Worm (Caenorhabditis elegans) whole organism, midembryonic: Measurements from ENCODE around the gene Y73B6BL.270.
A peak's percentile ranks its signal among the peaks of the same experiment; 100 is the strongest.
"Not testable (repeated sequence)": the region's sequence is repeated elsewhere in the genome, so short reads cannot be mapped to it uniquely, and the experiment has no call there.

Source experiments
- T22C8.4 ChIP-seq: fragments of 200-800 bp; sonication (Bioruptor generic); IDR thresholded peaks from 2 replicates; pipeline ENCODE4 v1.3.6; 2022; ENCODE audit warnings: missing genetic modification characterization, missing compliant biosample characterization
- cog-1 ChIP-seq: sonication (generic microtip); optimal IDR thresholded peaks from 2 replicates; lab custom pipeline; 2016; ENCODE audit warnings: missing genetic modification characterization, missing compliant biosample characterization
- flt-1 ChIP-seq: fragments of 200-800 bp; sonication (Bioruptor generic); IDR thresholded peaks from 2 replicates; pipeline ENCODE4 v1.3.6; 2022; ENCODE audit warnings: missing genetic modification characterization, missing compliant biosample characterization
- klf-2 ChIP-seq: fragments of 200-800 bp; sonication (Bioruptor generic); conservative IDR thresholded peaks from 2 replicates; pipeline ENCODE4 v1.3.6; 2022; ENCODE audit warnings: missing genetic modification reagents, missing genetic modification characterization, missing compliant biosample characterization
- med-1 ChIP-seq: sonication (generic microtip); optimal IDR thresholded peaks from 2 replicates; lab custom pipeline; 2017; ENCODE audit warnings: missing genetic modification characterization, mild to moderate bottlenecking, missing compliant biosample characterization, antibody characterized with exemption, missing genetic modification reagents; ENCODE audit not compliant: insufficient read depth
- ref-1 ChIP-seq: fragments of 200-800 bp; sonication (Bioruptor generic); conservative IDR thresholded peaks from 2 replicates; pipeline ENCODE4 v1.3.6; 2022; ENCODE audit warnings: missing genetic modification reagents, missing genetic modification characterization, missing compliant biosample characterization
- tab-1 ChIP-seq: fragments of 200-800 bp; sonication (Bioruptor generic); IDR thresholded peaks from 2 replicates; pipeline ENCODE4 v1.3.6; 2022; ENCODE audit warnings: missing genetic modification characterization, missing compliant biosample characterization
- ztf-23 ChIP-seq: fragments of 200-800 bp; sonication (Bioruptor generic); IDR thresholded peaks from 2 replicates; pipeline ENCODE4 v1.3.6; 2022; ENCODE audit warnings: missing genetic modification reagents, missing genetic modification characterization, missing compliant biosample characterization
- ztf-29 ChIP-seq: fragments of 200-800 bp; sonication (Bioruptor generic); IDR thresholded peaks from 2 replicates; pipeline ENCODE4 v1.3.6; 2022; ENCODE audit warnings: missing genetic modification reagents, missing genetic modification characterization, missing compliant biosample characterization

Gene Y73B6BL.270

ce11 chrIV:6333915-6334314, 31.2 kb upstream of the Y73B6BL.270 start, which contains the start of gene blos-2:
blos-2 (plus strand) TSS chrIV:6334215.
- no peak for TF ChIP-seq ztf-29
- no peak for TF ChIP-seq tab-1
- TF ChIP-seq T22C8.4 (GFP tag; lab: Robert Waterston, UW) = no peak
- no peak for TF ChIP-seq med-1 (GFP tag; lab: Kevin White, UChicago)
- TF ChIP-seq ztf-23 (GFP tag; lab: Robert Waterston, UW) = no peak
- no peak for TF ChIP-seq cog-1
- TF ChIP-seq flt-1 (GFP tag; lab: Robert Waterston, UW) = no peak

- 0 out of 2 replicates have a peak, but pooled peaks have one; percentile 40 for TF ChIP-seq flt-1 (GFP tag; lab: Robert Waterston, UW)
- TF ChIP-seq T22C8.4 (GFP tag; lab: Robert Waterston, UW) = no peak
Measured at ce11 chrIV:6335908-6336307, 29.2 kb upstream of the Y73B6BL.270 start, which contains the start of gene mif-4. mif-4 (minus strand) TSS chrIV:6335994.

ce11 chrIV:6336748-6337147, 28.4 kb upstream of the Y73B6BL.270 start:
- no peak; the same call in 1 of the 2 replicates for TF ChIP-seq ztf-23 (GFP tag; lab: Robert Waterston, UW)
- TF ChIP-seq med-1 (GFP tag; lab: Kevin White, UChicago) = no peak
- TF ChIP-seq flt-1 (GFP tag; lab: Robert Waterston, UW) = 0 out of 2 replicates have a peak, but pooled peaks have one; percentile 50
- TF ChIP-seq ztf-29 = no peak
- TF ChIP-seq tab-1 = no peak
- peak; percentile 44 for TF ChIP-seq cog-1
- TF ChIP-seq klf-2 = no peak

ce11 chrIV:6337353-6337752, 27.8 kb upstream of the Y73B6BL.270 start, which contains the start of gene ipla-6:
ipla-6 (plus strand) TSS chrIV:6337653.
- TF ChIP-seq ref-1 (GFP tag; lab: Robert Waterston, UW) (no peak), cog-1 (no peak), ztf-29 (no peak), klf-2 (no peak), T22C8.4 (GFP tag; lab: Robert Waterston, UW) (no peak), med-1 (GFP tag; lab: Kevin White, UChicago) (no peak), flt-1 (GFP tag; lab: Robert Waterston, UW) (no peak), tab-1 (no peak), ztf-23 (GFP tag; lab: Robert Waterston, UW) (no peak)

- TF ChIP-seq cog-1 (no peak), tab-1 (no peak), T22C8.4 (GFP tag; lab: Robert Waterston, UW) (no peak), ref-1 (GFP tag; lab: Robert Waterston, UW) (no peak), ztf-23 (GFP tag; lab: Robert Waterston, UW) (no peak), klf-2 (no peak), flt-1 (GFP tag; lab: Robert Waterston, UW) (no peak), med-1 (GFP tag; lab: Kevin White, UChicago) (no peak), ztf-29 (no peak)
Measured at ce11 chrIV:6342431-6342830, 22.7 kb upstream of the Y73B6BL.270 start, which contains the start of gene Y73B6BL.288. Y73B6BL.288 (minus strand) TSS chrIV:6342531.

ce11 chrIV:6342876-6343275, 22.3 kb upstream of the Y73B6BL.270 start, which contains the start of gene Y73B6BL.14:
Y73B6BL.14 (minus strand) TSS chrIV:6342976.
- TF ChIP-seq flt-1 (GFP tag; lab: Robert Waterston, UW) (no peak), cog-1 (no peak), klf-2 (no peak)

ce11 chrIV:6347213-6347612, 17.9 kb upstream of the Y73B6BL.270 start, which contains the start of gene Y73B6BL.289:
Y73B6BL.289 (plus strand) TSS chrIV:6347513.
- not testable (repeated sequence) for TF ChIP-seq flt-1 (GFP tag; lab: Robert Waterston, UW); tab-1; klf-2

ce11 chrIV:6361668-6362067, 3.5 kb upstream of the Y73B6BL.270 start, which contains the start of gene Y73B6BL.47:
Y73B6BL.47 (plus strand) TSS chrIV:6361968.
- no peak for TF ChIP-seq ref-1 (GFP tag; lab: Robert Waterston, UW)
- no peak for TF ChIP-seq T22C8.4 (GFP tag; lab: Robert Waterston, UW)
- no peak for TF ChIP-seq flt-1 (GFP tag; lab: Robert Waterston, UW)
- TF ChIP-seq cog-1 = no peak
- TF ChIP-seq med-1 (GFP tag; lab: Kevin White, UChicago) = no peak
- TF ChIP-seq ztf-29 = no peak
- no peak for TF ChIP-seq klf-2
- no peak for TF ChIP-seq ztf-23 (GFP tag; lab: Robert Waterston, UW)
- no peak for TF ChIP-seq tab-1

- TF ChIP-seq flt-1 (GFP tag; lab: Robert Waterston, UW) (0 out of 2 replicates have a peak, but pooled peaks have one; percentile 20), ztf-29 (no peak), cog-1 (no peak)
Measured at ce11 chrIV:6363604-6364003, 1.5 kb upstream of the Y73B6BL.270 start.

- TF ChIP-seq T22C8.4 (GFP tag; lab: Robert Waterston, UW) (no peak), tab-1 (no peak), flt-1 (GFP tag; lab: Robert Waterston, UW) (no peak), med-1 (GFP tag; lab: Kevin White, UChicago) (no peak), ztf-29 (no peak), ref-1 (GFP tag; lab: Robert Waterston, UW) (no peak), ztf-23 (GFP tag; lab: Robert Waterston, UW) (no peak), cog-1 (no peak), klf-2 (no peak)
Measured at ce11 chrIV:6366032-6366431, 887 bp downstream of the Y73B6BL.270 start.

- TF ChIP-seq med-1 (GFP tag; lab: Kevin White, UChicago) (no peak), cog-1 (no peak), ztf-29 (no peak), T22C8.4 (GFP tag; lab: Robert Waterston, UW) (no peak), ref-1 (GFP tag; lab: Robert Waterston, UW) (no peak), klf-2 (no peak)
Measured at ce11 chrIV:6369489-6369888, 4.3 kb downstream of the Y73B6BL.270 start.
